Worm (Caenorhabditis elegans): ENCODE results near the gene F42A9.11.

F42A9.11 gene

ce11 chrIV:8627328-8627727 lies at the start of gene F42A9.11:
Gene F42A9.11, plus strand, starts transcription at chrIV:8627637.
- TF ChIP-seq ref-1 (GFP tag; conservative IDR thresholded peaks at IDR 0.05): no peak
- TF ChIP-seq ztf-23 (GFP tag; IDR thresholded peaks at IDR 0.05): no peak
- no peak for TF ChIP-seq med-1 (GFP tag; optimal IDR thresholded peaks at IDR 0.05; ENCODE audit: insufficient read depth)
- no peak for TF ChIP-seq cog-1 (tag; optimal IDR thresholded peaks at IDR 0.05)
- TF ChIP-seq flt-1 (GFP tag; IDR thresholded peaks at IDR 0.05): no peak
- no peak for TF ChIP-seq ztf-29 (GFP tag; IDR thresholded peaks at IDR 0.05)
- TF ChIP-seq T22C8.4 (GFP tag; IDR thresholded peaks at IDR 0.05): no peak
- TF ChIP-seq klf-2 (GFP tag; conservative IDR thresholded peaks at IDR 0.05): no peak
- no peak for TF ChIP-seq tab-1 (GFP tag; IDR thresholded peaks at IDR 0.05)

- TF ChIP-seq ztf-23 (GFP tag; IDR thresholded peaks at IDR 0.05) (no peak), flt-1 (GFP tag; IDR thresholded peaks at IDR 0.05) (no peak), tab-1 (GFP tag; IDR thresholded peaks at IDR 0.05) (no peak), med-1 (GFP tag; optimal IDR thresholded peaks at IDR 0.05; ENCODE audit: insufficient read depth) (no peak), ztf-29 (GFP tag; IDR thresholded peaks at IDR 0.05) (no peak), ref-1 (GFP tag; conservative IDR thresholded peaks at IDR 0.05) (no peak), T22C8.4 (GFP tag; IDR thresholded peaks at IDR 0.05) (no peak), cog-1 (tag; optimal IDR thresholded peaks at IDR 0.05) (no peak), klf-2 (GFP tag; conservative IDR thresholded peaks at IDR 0.05) (no peak)
Observed at ce11 chrIV:8585076-8586033, 42.1 kb upstream of the F42A9.11 start, which contains the start of gene catp-7. Gene catp-7, plus strand, starts transcription at chrIV:8585983.

- TF ChIP-seq ztf-29 (GFP tag; IDR thresholded peaks at IDR 0.05) (no peak), T22C8.4 (GFP tag; IDR thresholded peaks at IDR 0.05) (no peak), ztf-23 (GFP tag; IDR thresholded peaks at IDR 0.05) (no peak), med-1 (GFP tag; optimal IDR thresholded peaks at IDR 0.05; ENCODE audit: insufficient read depth) (no peak)
Observed at ce11 chrIV:8587057-8587456, 40.4 kb upstream of the F42A9.11 start.

- TF ChIP-seq ztf-23 (GFP tag; IDR thresholded peaks at IDR 0.05) (no peak), tab-1 (GFP tag; IDR thresholded peaks at IDR 0.05) (no peak), ztf-29 (GFP tag; IDR thresholded peaks at IDR 0.05) (no peak), klf-2 (GFP tag; conservative IDR thresholded peaks at IDR 0.05) (no peak), flt-1 (GFP tag; IDR thresholded peaks at IDR 0.05) (no peak)
Observed at ce11 chrIV:8587605-8588004, 39.8 kb upstream of the F42A9.11 start.

DNA sequence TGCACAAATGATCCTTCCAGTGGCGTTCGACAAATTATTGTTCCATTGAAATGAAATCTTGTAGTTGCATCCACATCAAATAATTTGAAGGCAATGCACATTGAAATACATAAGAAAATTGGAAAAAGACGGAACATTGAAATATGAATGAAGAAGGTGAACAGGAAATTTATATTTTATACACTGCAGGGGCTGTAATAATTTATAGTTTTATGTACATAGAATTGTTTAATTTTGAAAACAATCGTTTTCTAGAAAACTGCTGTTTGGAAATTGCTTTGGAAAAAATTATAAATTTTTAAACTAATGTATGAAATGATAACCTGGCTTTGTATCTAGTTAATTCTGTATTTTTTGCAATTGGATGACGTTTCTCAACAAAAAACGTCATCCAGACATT lies 32.1 kb upstream of the F42A9.11 start, which contains the start of gene Y59H11AR.3:
Gene Y59H11AR.3 (minus strand): TSS at position 101 of the 400 bp plus-strand sequence.
- no peak for TF ChIP-seq cog-1 (tag; optimal IDR thresholded peaks at IDR 0.05)
- no peak for TF ChIP-seq ztf-29 (GFP tag; IDR thresholded peaks at IDR 0.05)
- no peak for TF ChIP-seq ref-1 (GFP tag; conservative IDR thresholded peaks at IDR 0.05)
- TF ChIP-seq ztf-23 (GFP tag; IDR thresholded peaks at IDR 0.05): no peak
- TF ChIP-seq klf-2 (GFP tag; conservative IDR thresholded peaks at IDR 0.05): no peak
- TF ChIP-seq tab-1 (GFP tag; IDR thresholded peaks at IDR 0.05): no peak
- TF ChIP-seq T22C8.4 (GFP tag; IDR thresholded peaks at IDR 0.05): no peak
- no peak for TF ChIP-seq flt-1 (GFP tag; IDR thresholded peaks at IDR 0.05)
- TF ChIP-seq med-1 (GFP tag; optimal IDR thresholded peaks at IDR 0.05; ENCODE audit: insufficient read depth): no peak

- no peak for TF ChIP-seq T22C8.4 (GFP tag; IDR thresholded peaks at IDR 0.05)
- no peak for TF ChIP-seq med-1 (GFP tag; optimal IDR thresholded peaks at IDR 0.05; ENCODE audit: insufficient read depth)
- TF ChIP-seq flt-1 (GFP tag; IDR thresholded peaks at IDR 0.05): no peak
- no peak for TF ChIP-seq cog-1 (tag; optimal IDR thresholded peaks at IDR 0.05)
- TF ChIP-seq tab-1 (GFP tag; IDR thresholded peaks at IDR 0.05): no peak
- TF ChIP-seq ztf-23 (GFP tag; IDR thresholded peaks at IDR 0.05): no peak
- no peak for TF ChIP-seq ztf-29 (GFP tag; IDR thresholded peaks at IDR 0.05)
- no peak for TF ChIP-seq ref-1 (GFP tag; conservative IDR thresholded peaks at IDR 0.05)
- no peak for TF ChIP-seq klf-2 (GFP tag; conservative IDR thresholded peaks at IDR 0.05)
Observed at ce11 chrIV:8595767-8596166, 31.7 kb upstream of the F42A9.11 start, which contains the start of gene clec-181. Gene clec-181, plus strand, starts transcription at chrIV:8596067.

DNA sequence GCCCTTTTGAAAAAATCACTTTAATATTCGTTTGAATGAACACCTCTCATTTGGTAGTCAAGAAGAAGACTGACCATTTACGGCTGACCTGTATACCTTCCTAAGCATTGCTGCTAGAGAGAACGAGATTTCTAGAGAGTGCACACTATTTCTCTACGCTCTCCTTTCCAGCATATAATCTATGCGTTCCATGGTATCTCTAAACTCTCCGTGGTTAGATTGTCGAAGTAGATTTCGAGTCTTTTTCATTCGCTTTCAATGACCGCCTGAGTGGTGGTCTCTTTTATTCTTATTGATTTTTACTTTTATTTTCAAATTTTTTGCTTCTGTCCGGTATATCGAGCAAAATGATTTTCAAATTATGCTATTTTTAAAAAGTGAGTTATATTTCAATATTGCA lies 29.9 kb upstream of the F42A9.11 start:
- TF ChIP-seq med-1 (GFP tag; optimal IDR thresholded peaks at IDR 0.05; ENCODE audit: insufficient read depth) (no peak), flt-1 (GFP tag; IDR thresholded peaks at IDR 0.05) (no peak), tab-1 (GFP tag; IDR thresholded peaks at IDR 0.05) (no peak), cog-1 (tag; optimal IDR thresholded peaks at IDR 0.05) (no peak), klf-2 (GFP tag; conservative IDR thresholded peaks at IDR 0.05) (no peak), ztf-23 (GFP tag; IDR thresholded peaks at IDR 0.05) (no peak), ztf-29 (GFP tag; IDR thresholded peaks at IDR 0.05) (no peak), T22C8.4 (GFP tag; IDR thresholded peaks at IDR 0.05) (no peak), ref-1 (GFP tag; conservative IDR thresholded peaks at IDR 0.05) (no peak)

DNA sequence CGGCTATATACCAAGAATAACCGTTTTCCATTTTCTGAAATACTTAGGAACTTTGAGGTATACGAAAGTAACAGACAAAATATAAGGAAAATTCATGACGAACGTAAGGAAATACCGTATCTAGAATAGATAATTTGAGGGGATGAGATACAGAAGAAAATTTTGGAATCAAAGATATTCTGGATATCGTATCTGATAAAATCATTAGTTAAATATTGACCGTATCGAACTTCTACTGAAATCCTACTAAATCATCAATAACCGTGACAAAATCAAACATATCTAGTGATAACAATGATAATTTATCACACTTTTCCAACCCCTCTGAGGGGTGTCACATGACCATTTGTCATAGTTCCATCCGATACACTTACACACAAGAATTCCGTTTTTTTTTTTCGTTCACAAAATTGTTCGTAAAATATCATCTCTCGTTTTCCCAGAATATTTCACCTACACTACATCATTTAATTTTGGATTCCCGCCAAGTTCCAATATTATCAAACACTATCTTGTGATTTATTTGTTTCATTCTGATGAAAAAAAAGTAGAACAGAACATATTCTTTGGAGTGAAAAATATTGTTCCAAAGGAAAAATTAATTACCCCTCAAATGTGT lies 26.6 kb upstream of the F42A9.11 start, which contains the start of gene Y59H11AR.4:
Gene Y59H11AR.4 (minus strand): TSS at position 51 of the 619 bp plus-strand sequence.
- TF ChIP-seq cog-1 (tag; optimal IDR thresholded peaks at IDR 0.05): no peak
- no peak for TF ChIP-seq klf-2 (GFP tag; conservative IDR thresholded peaks at IDR 0.05)
- TF ChIP-seq tab-1 (GFP tag; IDR thresholded peaks at IDR 0.05): no peak
- TF ChIP-seq ref-1 (GFP tag; conservative IDR thresholded peaks at IDR 0.05): no peak
- TF ChIP-seq ztf-29 (GFP tag; IDR thresholded peaks at IDR 0.05): no peak
- TF ChIP-seq flt-1 (GFP tag; IDR thresholded peaks at IDR 0.05): no peak
- no peak for TF ChIP-seq T22C8.4 (GFP tag; IDR thresholded peaks at IDR 0.05)
- TF ChIP-seq med-1 (GFP tag; optimal IDR thresholded peaks at IDR 0.05; ENCODE audit: insufficient read depth): no peak
- no peak for TF ChIP-seq ztf-23 (GFP tag; IDR thresholded peaks at IDR 0.05)

DNA sequence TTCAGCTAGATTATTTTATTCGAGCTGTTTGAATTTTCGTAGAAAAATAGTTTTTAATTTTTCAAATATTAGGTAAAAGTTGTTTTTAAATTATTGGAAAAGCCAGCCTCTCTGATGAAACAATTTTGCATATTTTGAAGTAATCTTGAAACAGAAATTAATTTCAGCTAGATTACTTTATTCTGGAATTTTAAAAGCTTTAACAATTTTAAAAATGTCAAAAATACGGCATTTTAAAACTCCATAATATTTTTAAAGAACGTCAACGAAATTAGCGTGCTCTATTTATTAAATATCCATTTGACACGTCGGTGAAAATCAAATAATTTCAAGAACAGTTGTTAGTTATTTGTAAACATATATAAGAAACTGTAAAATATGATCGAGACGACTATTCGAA lies 24.6 kb upstream of the F42A9.11 start, which contains the start of gene Y59H11AR.10:
Gene Y59H11AR.10 (plus strand): TSS at position 301 of the 400 bp plus-strand sequence.
- TF ChIP-seq ref-1 (GFP tag; conservative IDR thresholded peaks at IDR 0.05) (no peak), med-1 (GFP tag; optimal IDR thresholded peaks at IDR 0.05; ENCODE audit: insufficient read depth) (no peak), cog-1 (tag; optimal IDR thresholded peaks at IDR 0.05) (no peak), tab-1 (GFP tag; IDR thresholded peaks at IDR 0.05) (no peak), T22C8.4 (GFP tag; IDR thresholded peaks at IDR 0.05) (no peak), klf-2 (GFP tag; conservative IDR thresholded peaks at IDR 0.05) (no peak), ztf-29 (GFP tag; IDR thresholded peaks at IDR 0.05) (no peak), ztf-23 (GFP tag; IDR thresholded peaks at IDR 0.05) (no peak), flt-1 (GFP tag; IDR thresholded peaks at IDR 0.05) (no peak)
